Fruit fly (Drosophila melanogaster): Measurements from ENCODE around the gene CkIIalpha-i3.

Gene CkIIalpha-i3

DNA sequence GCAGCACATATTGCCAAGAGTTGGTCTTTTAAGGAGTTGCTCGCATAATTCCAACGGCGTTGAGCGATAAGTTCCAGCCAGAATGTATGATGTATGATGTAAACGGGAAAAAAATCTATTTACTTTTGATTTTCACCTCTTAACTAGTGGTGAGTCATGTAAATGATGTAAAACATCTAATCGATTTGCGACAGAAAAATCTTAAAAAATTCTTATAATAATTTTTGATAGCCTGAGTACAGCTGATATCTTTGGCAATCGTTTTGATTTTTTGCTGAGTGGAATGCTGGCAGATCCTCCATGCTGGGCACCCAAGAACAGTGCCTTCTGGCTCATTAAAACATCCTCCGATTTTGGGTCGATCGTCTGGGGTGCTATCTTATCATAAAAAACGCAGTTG, 43.9 kb downstream of the CkIIalpha-i3 start (continued):
- peak; percentile 54 for TF ChIP-seq Met (GFP tag; optimal IDR thresholded peaks at IDR 0.05)
- no peak for TF ChIP-seq CG11294 (GFP tag; IDR thresholded peaks at IDR 0.05)

DNA sequence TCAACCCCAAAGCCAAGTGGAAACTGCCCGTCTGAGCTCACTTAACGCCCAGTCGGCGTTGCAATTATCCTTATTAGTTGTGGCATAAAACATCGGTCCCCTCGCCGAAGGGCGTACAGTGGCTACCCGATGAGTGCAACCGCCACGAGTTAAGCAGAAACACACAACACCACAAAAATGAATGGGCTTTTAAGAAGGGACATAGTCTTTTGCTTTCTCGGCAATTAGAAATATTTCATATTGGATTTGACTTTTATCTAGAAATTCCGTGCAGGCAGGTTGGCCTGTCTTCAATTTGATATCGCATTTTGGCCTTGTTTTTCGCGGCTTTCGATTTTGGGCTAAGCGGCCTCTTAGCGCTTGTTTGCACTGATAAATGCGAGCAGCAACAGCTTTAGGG, 46.5 kb downstream of the CkIIalpha-i3 start:
- TF ChIP-seq CG6808 (GFP tag; optimal IDR thresholded peaks at IDR 0.05), result peak; percentile 38
- peak; percentile 66 for TF ChIP-seq CG6854 (GFP tag; optimal IDR thresholded peaks at IDR 0.05)
- no peak for TF ChIP-seq fkh (GFP tag; optimal IDR thresholded peaks at IDR 0.05)
- TF ChIP-seq Ets21C (GFP tag; optimal IDR thresholded peaks at IDR 0.05), result peak; percentile 77
- peak; percentile 49 for TF ChIP-seq CG8632 (GFP tag; optimal IDR thresholded peaks at IDR 0.05)
- TF ChIP-seq ss (GFP tag; optimal IDR thresholded peaks at IDR 0.05), result peak; percentile 24 to 50
- peak; percentile 33 for TF ChIP-seq fd59A (GFP tag; optimal IDR thresholded peaks at IDR 0.05)
- peak; percentile 7 for TF ChIP-seq CG4318 (GFP tag; optimal IDR thresholded peaks at IDR 0.05)
- TF ChIP-seq Gug (GFP tag; IDR thresholded peaks at IDR 0.05), result no peak
- no peak for TF ChIP-seq CG16779 (tag; optimal IDR thresholded peaks at IDR 0.05)
- peak; percentile 80 for TF ChIP-seq CG6163 (GFP tag; IDR thresholded peaks at IDR 0.05)
- TF ChIP-seq achi (GFP tag; optimal IDR thresholded peaks at IDR 0.05), result peak; percentile 54
- TF ChIP-seq Sox15 (GFP tag; optimal IDR thresholded peaks at IDR 0.05), result peak; percentile 36
- peak; percentile 84 for TF ChIP-seq esn (GFP tag; optimal IDR thresholded peaks at IDR 0.05)
- peak; percentile 81 for TF ChIP-seq Smox (GFP tag; optimal IDR thresholded peaks at IDR 0.05)
- TF ChIP-seq CG11902 (GFP tag; optimal IDR thresholded peaks at IDR 0.05), result peak; percentile 77
- peak; percentile 48 for TF ChIP-seq CG7368 (GFP tag; optimal IDR thresholded peaks at IDR 0.05)
- TF ChIP-seq Sox14 (GFP tag; optimal IDR thresholded peaks at IDR 0.05), result peak; percentile 63
- peak; percentile 60 for TF ChIP-seq CG11762 (GFP tag; optimal IDR thresholded peaks at IDR 0.05; ENCODE audit: insufficient read depth)
- TF ChIP-seq CG9139 (GFP tag; optimal IDR thresholded peaks at IDR 0.05), result no peak
- TF ChIP-seq svp (GFP tag), result peak; percentile 95
- peak; percentile 84 for TF ChIP-seq cyc (GFP tag; optimal IDR thresholded peaks at IDR 0.05)
- TF ChIP-seq CG3032 (tag; optimal IDR thresholded peaks at IDR 0.05), result peak; percentile 53
- TF ChIP-seq Hr4 (GFP tag; optimal IDR thresholded peaks at IDR 0.05), result peak; percentile 29
- peak; percentile 52 for TF ChIP-seq spab (GFP tag; optimal IDR thresholded peaks at IDR 0.05)
- TF ChIP-seq OdsH (GFP tag; optimal IDR thresholded peaks at IDR 0.05), result peak; percentile 66
- no peak for TF ChIP-seq CG6276 (GFP tag; optimal IDR thresholded peaks at IDR 0.05)
- TF ChIP-seq Eip78C (GFP tag), result peak; percentile 85
- TF ChIP-seq CG10631 (GFP tag; optimal IDR thresholded peaks at IDR 0.05), result peak; percentile 58
- peak; percentile 50 for TF ChIP-seq Ets96B (tag; optimal IDR thresholded peaks at IDR 0.05)
- TF ChIP-seq CG6792 (GFP tag; optimal IDR thresholded peaks at IDR 0.05), result peak; percentile 74
- TF ChIP-seq CG15336 (GFP tag; IDR thresholded peaks at IDR 0.05), result no peak
- TF ChIP-seq Eip75B (GFP tag; optimal IDR thresholded peaks at IDR 0.05), result peak; percentile 63
- TF ChIP-seq CG10669 (GFP tag; optimal IDR thresholded peaks at IDR 0.05), result peak; percentile 44
- TF ChIP-seq CG8119 (GFP tag; IDR thresholded peaks at IDR 0.05), result 0 out of 3 replicates have a peak, but pooled peaks have one; percentile 33
- peak; percentile 50 for TF ChIP-seq CG8319 (GFP tag; optimal IDR thresholded peaks at IDR 0.05)
- peak; percentile 43 for TF ChIP-seq net (GFP tag; optimal IDR thresholded peaks at IDR 0.05)
- TF ChIP-seq lz (GFP tag; optimal IDR thresholded peaks at IDR 0.05), result peak; percentile 80
- no peak for TF ChIP-seq fd85E (GFP tag; optimal IDR thresholded peaks at IDR 0.05)
- TF ChIP-seq dac (GFP tag; optimal IDR thresholded peaks at IDR 0.05), result no peak
- peak; percentile 48 for TF ChIP-seq dsx (GFP tag; optimal IDR thresholded peaks at IDR 0.05; ENCODE audit: poor library complexity, severe bottlenecking)
- TF ChIP-seq eg (GFP tag; IDR thresholded peaks at IDR 0.05), result peak; percentile 60; the same call in 2 of the 3 replicates
- TF ChIP-seq Met (GFP tag; optimal IDR thresholded peaks at IDR 0.05), result peak; percentile 87
- peak; percentile 87 for TF ChIP-seq CG31627 (GFP tag; optimal IDR thresholded peaks at IDR 0.05)
- TF ChIP-seq CG32006 (GFP tag; optimal IDR thresholded peaks at IDR 0.05), result peak; percentile 29
- peak; percentile 68 for TF ChIP-seq CG3919 (GFP tag; optimal IDR thresholded peaks at IDR 0.05)
- TF ChIP-seq topi (GFP tag; optimal IDR thresholded peaks at IDR 0.05), result peak; percentile 83
- peak; percentile 63 for TF ChIP-seq pdm3 (GFP tag; optimal IDR thresholded peaks at IDR 0.05)
- no peak for TF ChIP-seq Lpt (GFP tag; optimal IDR thresholded peaks at IDR 0.05)

Data from whole organism, prepupa.